Fruit fly (Drosophila melanogaster) whole organism, wandering third instar larva: ENCODE data around the gene CG3726.

Experiments used
- Abd-B ChIP-seq: fragments of >200 bp; optimal IDR thresholded peaks from 2 replicates; lab custom pipeline; 2017; ENCODE audit warnings: missing biosample characterization, missing genetic modification characterization
- CG32264 ChIP-seq: fragments of 200-800 bp; sonication (Bioruptor generic); optimal IDR thresholded peaks from 2 replicates; lab custom pipeline; 2016; ENCODE audit warnings: missing biosample characterization, missing genetic modification characterization
- CG9705 ChIP-seq: fragments of 200-800 bp; sonication (Bioruptor generic); optimal IDR thresholded peaks from 2 replicates; lab custom pipeline; 2018; ENCODE audit warnings: missing biosample characterization, mild to moderate bottlenecking, missing genetic modification characterization
- CrebA ChIP-seq: fragments of 200-800 bp; sonication (Bioruptor generic); optimal IDR thresholded peaks from 2 replicates; lab custom pipeline; 2016; ENCODE audit warnings: missing biosample characterization, mild to moderate bottlenecking, missing genetic modification characterization, borderline replicate concordance
- Dfd ChIP-seq: fragments of >200 bp; optimal IDR thresholded peaks from 2 replicates; lab custom pipeline; 2017; ENCODE audit warnings: missing biosample characterization, missing genetic modification characterization
- Dif ChIP-seq: fragments of 200-275, 200-300 bp; sonication (Bioruptor generic); optimal IDR thresholded peaks from 2 replicates; lab custom pipeline; 2018; ENCODE audit warnings: missing biosample characterization, missing genetic modification characterization; ENCODE audit not compliant: partially characterized antibody
- GATAd ChIP-seq: sonication (Bioruptor generic); optimal IDR thresholded peaks from 2 replicates; lab custom pipeline; 2016; ENCODE audit warnings: missing biosample characterization, missing genetic modification characterization
- HLH106 ChIP-seq: fragments of 200-800 bp; optimal IDR thresholded peaks from 3 replicates; lab custom pipeline; 2019; ENCODE audit warnings: missing biosample characterization, mild to moderate bottlenecking, missing genetic modification characterization, moderate library complexity
- Hnf4 ChIP-seq: fragments of 200-800 bp; sonication (Bioruptor generic); optimal IDR thresholded peaks from 2 replicates; lab custom pipeline; 2016; ENCODE audit warnings: missing biosample characterization, mild to moderate bottlenecking, missing genetic modification characterization
- Hr78 ChIP-seq: fragments of >200 bp; optimal IDR thresholded peaks from 2 replicates; lab custom pipeline; 2017; ENCODE audit warnings: missing biosample characterization, missing genetic modification characterization
- Hr83 ChIP-seq: fragments of 200-300 bp; sonication (Bioruptor generic); optimal IDR thresholded peaks from 2 replicates; lab custom pipeline; 2016; ENCODE audit warnings: missing biosample characterization, mild to moderate bottlenecking, missing genetic modification characterization, moderate library complexity; ENCODE audit not compliant: poor library complexity, severe bottlenecking
- Jra ChIP-seq: sonication (Bioruptor generic); optimal IDR thresholded peaks from 2 replicates; lab custom pipeline; 2016; ENCODE audit warnings: missing biosample characterization, missing genetic modification characterization
- Mio ChIP-seq: sonication (Bioruptor generic); optimal IDR thresholded peaks from 2 replicates; lab custom pipeline; 2016; ENCODE audit warnings: missing biosample characterization, missing genetic modification characterization
- Myc ChIP-seq: fragments of >200 bp; optimal IDR thresholded peaks from 2 replicates; lab custom pipeline; 2017
- N ChIP-seq: fragments of >200 bp; optimal IDR thresholded peaks from 2 replicates; lab custom pipeline; 2018; ENCODE audit warnings: missing biosample characterization, missing external identifiers, missing genetic modification characterization
- OdsH ChIP-seq: fragments of 200-800 bp; sonication (Bioruptor generic); optimal IDR thresholded peaks from 2 replicates; lab custom pipeline; 2016; ENCODE audit warnings: missing biosample characterization, mild to moderate bottlenecking, missing genetic modification characterization
- Rel ChIP-seq, 2 experiments: fragments of 200-800 bp; sonication (Bioruptor generic) in 1 of 2; optimal IDR thresholded peaks; 2 replicates in 1 of 2; 3 replicates in 1 of 2; lab custom pipeline; 2016 to 2019; ENCODE audit warnings: mild to moderate bottlenecking in 2 of 2, missing biosample characterization in 2 of 2, missing genetic modification characterization in 2 of 2, moderate library complexity in 1 of 2
- Sp1 ChIP-seq: fragments of 200-800 bp; sonication (Bioruptor generic); optimal IDR thresholded peaks from 3 replicates; lab custom pipeline; 2019; ENCODE audit warnings: missing biosample characterization, mild to moderate bottlenecking, missing genetic modification characterization, moderate library complexity
- Vsx2 ChIP-seq: fragments of 200-300, 225-300 bp; sonication (Bioruptor generic); optimal IDR thresholded peaks from 2 replicates; lab custom pipeline; 2018; ENCODE audit warnings: missing biosample characterization, missing genetic modification characterization; ENCODE audit not compliant: partially characterized antibody
- br ChIP-seq: fragments of 200-800 bp; sonication (Bioruptor generic); optimal IDR thresholded peaks from 2 replicates; lab custom pipeline; 2016; ENCODE audit warnings: missing biosample characterization, missing genetic modification characterization
- brk ChIP-seq: fragments of 200-800 bp; sonication (Bioruptor generic); optimal IDR thresholded peaks from 2 replicates; lab custom pipeline; 2016; ENCODE audit warnings: missing biosample characterization, mild to moderate bottlenecking, missing genetic modification characterization
- dl ChIP-seq, 2 experiments: fragments of 175-275, 200-275 bp in 1 of 2; fragments of 200-275 bp in 1 of 2; sonication (Bioruptor generic); optimal IDR thresholded peaks; lab custom pipeline; 2018; ENCODE audit warnings: mild to moderate bottlenecking in 2 of 2, missing biosample characterization in 2 of 2, missing genetic modification characterization in 2 of 2, moderate library complexity in 2 of 2; ENCODE audit not compliant: partially characterized antibody in 2 of 2, insufficient read depth in 1 of 2
- dmrt93B ChIP-seq: fragments of 200-800 bp; sonication (Bioruptor generic); optimal IDR thresholded peaks from 2 replicates; lab custom pipeline; 2018; ENCODE audit warnings: missing biosample characterization, mild to moderate bottlenecking, missing genetic modification characterization
- dsf ChIP-seq: sonication (Bioruptor generic); optimal IDR thresholded peaks from 2 replicates; lab custom pipeline; 2016; ENCODE audit warnings: missing biosample characterization, missing genetic modification characterization, borderline replicate concordance
- ey ChIP-seq: fragments of 200-800 bp; sonication (Bioruptor generic); optimal IDR thresholded peaks from 2 replicates; lab custom pipeline; 2016; ENCODE audit warnings: missing biosample characterization, missing genetic modification characterization
- foxo ChIP-seq, 2 experiments: fragments of 200-800 bp; sonication (Bioruptor generic); optimal IDR thresholded peaks; 2 replicates in 1 of 2; 3 replicates in 1 of 2; lab custom pipeline; 2016 to 2017; ENCODE audit warnings: missing biosample characterization in 2 of 2, missing genetic modification characterization in 2 of 2
- fru ChIP-seq: fragments of 200-800 bp; sonication (Bioruptor generic); optimal IDR thresholded peaks from 3 replicates; lab custom pipeline; 2016; ENCODE audit warnings: missing biosample characterization, mild to moderate bottlenecking, missing genetic modification characterization
- h ChIP-seq: fragments of 200-800 bp; sonication (Bioruptor generic); optimal IDR thresholded peaks from 3 replicates; lab custom pipeline; 2016; ENCODE audit warnings: missing biosample characterization, mild to moderate bottlenecking, missing genetic modification characterization
- jim ChIP-seq: fragments of 175-275, 200-325 bp; sonication (Bioruptor generic); optimal IDR thresholded peaks from 2 replicates; lab custom pipeline; 2016; ENCODE audit warnings: missing biosample characterization, mild to moderate bottlenecking, missing genetic modification characterization
- lola ChIP-seq: fragments of >200 bp; optimal IDR thresholded peaks from 2 replicates; lab custom pipeline; 2017; ENCODE audit warnings: missing biosample characterization, missing genetic modification characterization
- pan ChIP-seq: fragments of >200 bp; optimal IDR thresholded peaks from 2 replicates; lab custom pipeline; 2017
- psq ChIP-seq: fragments of 200-800 bp; sonication (Bioruptor generic); optimal IDR thresholded peaks from 3 replicates; lab custom pipeline; 2017; ENCODE audit warnings: missing biosample characterization, mild to moderate bottlenecking, missing genetic modification characterization, moderate library complexity
- rgr ChIP-seq: fragments of 200-800 bp; sonication (Bioruptor generic); optimal IDR thresholded peaks from 3 replicates; lab custom pipeline; 2016; ENCODE audit warnings: missing biosample characterization, mild to moderate bottlenecking, missing genetic modification characterization
- sage ChIP-seq: fragments of 200-800 bp; sonication (Bioruptor generic); optimal IDR thresholded peaks from 2 replicates; lab custom pipeline; 2016; ENCODE audit warnings: missing biosample characterization, mild to moderate bottlenecking, missing genetic modification characterization
- sv ChIP-seq: fragments of 200-800 bp; sonication (Bioruptor generic); optimal IDR thresholded peaks from 3 replicates; lab custom pipeline; 2016; ENCODE audit warnings: missing biosample characterization, missing genetic modification characterization
- tai ChIP-seq: sonication (Bioruptor generic); optimal IDR thresholded peaks from 2 replicates; lab custom pipeline; 2016; ENCODE audit warnings: missing biosample characterization, missing genetic modification characterization
- usp ChIP-seq: fragments of >200 bp; optimal IDR thresholded peaks from 2 replicates; lab custom pipeline; 2017; ENCODE audit warnings: missing biosample characterization, missing genetic modification characterization
- woc ChIP-seq: sonication (Bioruptor generic); optimal IDR thresholded peaks from 2 replicates; lab custom pipeline; 2016; ENCODE audit warnings: missing biosample characterization, mild to moderate bottlenecking, missing genetic modification characterization

CG3726 gene

dm6 chrX:5977769-5978168 lies 60.9 kb downstream of the CG3726 start:
- TF ChIP-seq foxo (GFP tag; optimal IDR thresholded peaks at IDR 0.05; lab: Kevin White, UChicago) (no peak), CG9705 (GFP tag; lab: Kevin White, UChicago) (no peak), rgr (GFP tag; lab: Kevin White, UChicago) (no peak), GATAd (GFP tag; lab: Kevin White, UChicago) (no peak), N (GFP tag; lab: Kevin White, UChicago) (no peak), lola (GFP tag; lab: Kevin White, UChicago) (no peak), OdsH (GFP tag; lab: Kevin White, UChicago) (no peak), Hr83 (GFP tag; lab: Kevin White, UChicago) (no peak), tai (GFP tag; lab: Kevin White, UChicago) (no peak), dmrt93B (GFP tag; lab: Kevin White, UChicago) (no peak)

- TF ChIP-seq Hr83 (GFP tag; lab: Kevin White, UChicago) (no peak), brk (GFP tag; lab: Kevin White, UChicago) (peak; percentile 75), lola (GFP tag; lab: Kevin White, UChicago) (no peak), GATAd (GFP tag; lab: Kevin White, UChicago) (peak; percentile 66), CG9705 (GFP tag; lab: Kevin White, UChicago) (peak; percentile 60), sv (GFP tag; lab: Kevin White, UChicago) (peak; percentile 2), Jra (GFP tag; lab: Kevin White, UChicago) (peak; percentile 81), Mio (GFP tag; lab: Kevin White, UChicago) (peak; percentile 68), Rel (GFP tag; optimal IDR thresholded peaks at IDR 0.05; lab: Kevin White, UChicago) (peak; percentile 73), Rel (tag; optimal IDR thresholded peaks at IDR 0.05; lab: Kevin White, UChicago) (peak; percentile 71), Abd-B (GFP tag; lab: Kevin White, UChicago) (no peak), dl (GFP tag; optimal IDR thresholded peaks at IDR 0.05; lab: Kevin White, UChicago; ENCODE audit: insufficient read depth in 1 of 2, partially characterized antibody in 2 of 2) (no peak), sage (peak; percentile 61), psq (peak; percentile 83), CrebA (GFP tag; lab: Kevin White, UChicago) (peak; percentile 89), Dif (GFP tag; lab: Kevin White, UChicago) (no peak), OdsH (GFP tag; lab: Kevin White, UChicago) (peak; percentile 90), dmrt93B (GFP tag; lab: Kevin White, UChicago) (peak; percentile 90), N (GFP tag; lab: Kevin White, UChicago) (no peak), Sp1 (GFP tag; lab: Kevin White, UChicago) (peak; percentile 89), usp (GFP tag; lab: Kevin White, UChicago) (no peak), jim (GFP tag; lab: Kevin White, UChicago) (no peak), rgr (GFP tag; lab: Kevin White, UChicago) (peak; percentile 92), Vsx2 (GFP tag; lab: Kevin White, UChicago) (no peak), h (GFP tag; lab: Kevin White, UChicago) (peak; percentile 94), dsf (GFP tag; lab: Kevin White, UChicago) (no peak), Myc (lab: Kevin White, UChicago) (no peak), pan (lab: Kevin White, UChicago) (no peak), foxo (GFP tag; optimal IDR thresholded peaks at IDR 0.05; lab: Kevin White, UChicago) (peak in 1 of 2 experiments; percentile 94), CG32264 (GFP tag; lab: Kevin White, UChicago) (peak; percentile 68), Hnf4 (peak; percentile 96), HLH106 (peak; percentile 91), Dfd (GFP tag; lab: Kevin White, UChicago) (no peak), br (GFP tag; lab: Kevin White, UChicago) (peak; percentile 89), woc (GFP tag; lab: Kevin White, UChicago) (peak; percentile 66), tai (GFP tag; lab: Kevin White, UChicago) (no peak), ey (GFP tag; lab: Kevin White, UChicago) (peak; percentile 92), fru (GFP tag; lab: Kevin White, UChicago) (peak; percentile 91), Hr78 (GFP tag; lab: Kevin White, UChicago) (no peak)
Observed at dm6 chrX:5980883-5981282, 64.0 kb downstream of the CG3726 start.
